Worm (Caenorhabditis elegans): ENCODE data around the gene srlf-7.

Gene srlf-7

ce11 chrIV:7149020-7149601 lies 40.0 kb upstream of the srlf-7 start, which contains the start of gene C34D4.4:
Gene C34D4.4, plus strand, starts transcription at chrIV:7149361.
- TF ChIP-seq nhr-28 (tag; optimal IDR thresholded peaks at IDR 0.05) (no peak), xbp-1 (tag; optimal IDR thresholded peaks at IDR 0.05) (peak; percentile 9), lin-39 (tag; optimal IDR thresholded peaks at IDR 0.05) (no peak), elt-2 (tag; optimal IDR thresholded peaks at IDR 0.05) (no peak), lin-14 (GFP tag; optimal IDR thresholded peaks at IDR 0.05) (peak; percentile 53), aly-2 (tag; optimal IDR thresholded peaks at IDR 0.05) (no peak), nhr-47 (tag; optimal IDR thresholded peaks at IDR 0.05) (peak; percentile 45), mep-1 (tag; optimal IDR thresholded peaks at IDR 0.05) (peak; percentile 20), blmp-1 (tag; optimal IDR thresholded peaks at IDR 0.05) (peak; percentile 65), sptf-1 (tag; optimal IDR thresholded peaks at IDR 0.05) (no peak), zip-4 (GFP tag; optimal IDR thresholded peaks at IDR 0.05) (peak; percentile 61), pqm-1 (tag; optimal IDR thresholded peaks at IDR 0.05) (no peak), hlh-17 (GFP tag; optimal IDR thresholded peaks at IDR 0.05; ENCODE audit: borderline replicate concordance) (no peak), pag-3 (tag; optimal IDR thresholded peaks at IDR 0.05; ENCODE audit: borderline replicate concordance, insufficient read depth) (no peak), sox-4 (tag; optimal IDR thresholded peaks at IDR 0.05) (no peak), unc-98 (GFP tag; IDR thresholded peaks at IDR 0.05) (no peak), fkh-4 (tag; optimal IDR thresholded peaks at IDR 0.05; ENCODE audit: borderline replicate concordance) (no peak), efl-1 (optimal IDR thresholded peaks at IDR 0.05) (peak; percentile 61 to 64), efl-1 (GFP tag; optimal IDR thresholded peaks at IDR 0.05 in 1 of 2) (peak; percentile 61 to 95), lin-13 (GFP tag; optimal IDR thresholded peaks at IDR 0.05) (peak; percentile 15), tlp-1 (tag; optimal IDR thresholded peaks at IDR 0.05) (no peak), mdl-1 (tag; optimal IDR thresholded peaks at IDR 0.05) (no peak), sup-37 (GFP tag; optimal IDR thresholded peaks at IDR 0.05) (no peak), isw-1 (GFP tag; IDR thresholded peaks at IDR 0.05) (peak; percentile 17; the same call in 1 of the 2 replicates), nhr-85 (tag) (no peak), hlh-4 (tag; optimal IDR thresholded peaks at IDR 0.05) (no peak), fos-1 (tag; optimal IDR thresholded peaks at IDR 0.05) (no peak), dpl-1 (GFP tag; optimal IDR thresholded peaks at IDR 0.05) (peak; percentile 32 to 60 (median 58)), ceh-90 (tag; optimal IDR thresholded peaks at IDR 0.05) (no peak), nhr-20 (tag; optimal IDR thresholded peaks at IDR 0.05) (peak; percentile 14), lin-35 (GFP tag; optimal IDR thresholded peaks at IDR 0.05) (peak; percentile 57 to 72), ces-1 (GFP tag; optimal IDR thresholded peaks at IDR 0.05) (no peak), ztf-4 (tag; optimal IDR thresholded peaks at IDR 0.05) (no peak), nhr-77 (tag; optimal IDR thresholded peaks at IDR 0.05) (no peak), unc-30 (tag; optimal IDR thresholded peaks at IDR 0.05) (no peak), unc-130 (tag; optimal IDR thresholded peaks at IDR 0.05) (peak; percentile 22), nhr-84 (tag; optimal IDR thresholded peaks at IDR 0.05) (no peak), mef-2 (tag; optimal IDR thresholded peaks at IDR 0.05) (no peak), skn-1 (tag; optimal IDR thresholded peaks at IDR 0.05) (peak; percentile 39), vab-15 (tag; optimal IDR thresholded peaks at IDR 0.05) (no peak), lin-15B (tag; optimal IDR thresholded peaks at IDR 0.05) (peak; percentile 35), fkh-10 (GFP tag; optimal IDR thresholded peaks at IDR 0.05) (no peak), nhr-237 (tag; optimal IDR thresholded peaks at IDR 0.05) (no peak), nhr-19 (GFP tag; conservative IDR thresholded peaks at IDR 0.05) (no peak), dsc-1 (tag; optimal IDR thresholded peaks at IDR 0.05) (no peak), ceh-63 (GFP tag; optimal IDR thresholded peaks at IDR 0.05) (no peak), alr-1 (tag; optimal IDR thresholded peaks at IDR 0.05; ENCODE audit: borderline replicate concordance) (no peak), unc-86 (tag; optimal IDR thresholded peaks at IDR 0.05) (no peak), F16B12.6 (tag; optimal IDR thresholded peaks at IDR 0.05) (peak; percentile 92), lir-3 (tag; optimal IDR thresholded peaks at IDR 0.05; ENCODE audit: poor library complexity) (no peak), hpl-2 (GFP tag; optimal IDR thresholded peaks at IDR 0.05) (no peak), swsn-7 (tag; optimal IDR thresholded peaks at IDR 0.05) (no peak), egl-13 (tag; optimal IDR thresholded peaks at IDR 0.05) (no peak)

Measured in whole organism, L1 larva.